Fruit fly (Drosophila melanogaster): ENCODE data around the gene CG12713.

DNA sequence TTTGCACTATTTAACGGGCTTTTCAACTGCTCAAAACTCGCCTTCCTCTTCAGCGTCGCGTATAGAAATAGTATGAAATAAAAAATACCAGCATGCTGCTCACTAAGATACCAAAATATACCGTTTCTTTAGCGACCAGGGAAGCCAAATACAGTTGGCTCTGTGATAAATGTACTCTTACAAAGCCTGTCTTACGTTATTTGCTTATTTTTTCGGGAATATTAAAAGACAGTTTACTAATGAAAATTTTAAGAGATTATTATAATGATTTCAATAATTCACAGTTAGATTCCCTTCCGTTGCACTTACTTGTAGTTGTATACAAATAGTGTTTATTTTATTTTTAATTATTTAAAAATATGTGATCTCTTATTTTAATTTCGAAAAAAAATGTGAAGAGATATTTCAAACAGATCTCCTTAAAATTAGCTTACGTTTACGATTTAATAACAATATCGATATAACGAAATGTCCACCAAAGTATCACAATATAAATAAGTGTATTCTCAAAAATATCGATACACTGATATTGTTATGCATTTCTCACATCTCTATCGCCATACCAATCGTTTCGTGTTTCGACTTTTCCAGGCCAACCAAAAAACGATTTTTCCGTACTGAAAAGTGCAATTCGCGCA, 5.8 kb upstream of the CG12713 start, which contains the start of the genes DCP2 and dbo:
- no peak for TF ChIP-seq CTCF (optimal IDR thresholded peaks at IDR 0.05)
- no peak for TF ChIP-seq CG8478 (optimal IDR thresholded peaks at IDR 0.05)
